Worm (Caenorhabditis elegans) whole organism, young adult: ENCODE results near the gene anmt-2.

ENCODE experiments used
- B0019.2 ChIP-seq: fragments of 200-800 bp; sonication (Bioruptor generic); conservative IDR thresholded peaks from 2 replicates; pipeline ENCODE4 v1.3.6; 2022; ENCODE audit warnings: missing genetic modification reagents, missing genetic modification characterization, missing compliant biosample characterization
- B0035.1 ChIP-seq: sonication (generic microtip); optimal IDR thresholded peaks from 2 replicates; lab custom pipeline; 2016; ENCODE audit warnings: missing genetic modification characterization, mild to moderate bottlenecking, missing compliant biosample characterization, missing genotype, missing genetic modification reagents
- C17E4.6 ChIP-seq: fragments of 200-800 bp; sonication (Bioruptor generic); IDR thresholded peaks from 2 replicates; pipeline ENCODE4 v1.3.6; 2022; ENCODE audit warnings: missing genetic modification reagents, missing genetic modification characterization, missing compliant biosample characterization
- F22D6.2 ChIP-seq: sonication (generic microtip); optimal IDR thresholded peaks from 2 replicates; lab custom pipeline; 2016; ENCODE audit warnings: mild to moderate bottlenecking, missing genetic modification characterization, missing compliant biosample characterization
- F37B4.10 ChIP-seq: fragments of 200-800 bp; sonication (Bioruptor generic); IDR thresholded peaks from 2 replicates; pipeline ENCODE4 v1.3.6; 2022; ENCODE audit warnings: missing genetic modification characterization, missing compliant biosample characterization
- F39B2.1 ChIP-seq: fragments of 200-800 bp; sonication (Bioruptor generic); IDR thresholded peaks from 2 replicates; pipeline ENCODE4 v1.3.6; 2022; ENCODE audit warnings: missing genetic modification reagents, missing genetic modification characterization, missing compliant biosample characterization
- F49E8.2 ChIP-seq: sonication (generic microtip); optimal IDR thresholded peaks from 3 replicates; lab custom pipeline; 2017; ENCODE audit warnings: missing genetic modification characterization, mild to moderate bottlenecking, missing compliant biosample characterization, antibody characterized with exemption, moderate library complexity; ENCODE audit not compliant: insufficient read depth
- F57C9.4 ChIP-seq: sonication (generic microtip); optimal IDR thresholded peaks from 2 replicates; lab custom pipeline; 2017; ENCODE audit warnings: mild to moderate bottlenecking, missing genetic modification characterization, missing compliant biosample characterization
- T26A5.8 ChIP-seq: sonication (generic microtip); optimal IDR thresholded peaks from 2 replicates; lab custom pipeline; 2016; ENCODE audit warnings: missing genetic modification characterization, missing compliant biosample characterization
- Y53G8AR.9 ChIP-seq: fragments of 200-800 bp; sonication (Bioruptor generic); conservative IDR thresholded peaks from 2 replicates; pipeline ENCODE4 v1.3.6; 2022; ENCODE audit warnings: missing genetic modification reagents, missing genetic modification characterization, missing compliant biosample characterization
- Y95B8A.8 ChIP-seq: fragments of 200-800 bp; sonication (Bioruptor generic); IDR thresholded peaks from 2 replicates; pipeline ENCODE4 v1.3.6; 2022; ENCODE audit warnings: missing genetic modification reagents, missing genetic modification characterization, missing compliant biosample characterization
- athp-1 ChIP-seq: sonication (generic microtip); optimal IDR thresholded peaks from 2 replicates; lab custom pipeline; 2017; ENCODE audit warnings: mild to moderate bottlenecking, missing genetic modification characterization, missing compliant biosample characterization
- attf-3 ChIP-seq: fragments of 200-800 bp; sonication (Bioruptor generic); conservative IDR thresholded peaks from 2 replicates; pipeline ENCODE4 v1.3.6; 2022; ENCODE audit warnings: missing genetic modification reagents, missing genetic modification characterization, missing compliant biosample characterization
- attf-5 ChIP-seq: fragments of 200-800 bp; sonication (Bioruptor generic); optimal IDR thresholded peaks from 2 replicates; lab custom pipeline; 2018; ENCODE audit warnings: mild to moderate bottlenecking, missing genetic modification characterization, missing compliant biosample characterization
- cebp-2 ChIP-seq: fragments of 200-800 bp; sonication (Bioruptor generic); IDR thresholded peaks from 2 replicates; pipeline ENCODE4 v1.3.6; 2022; ENCODE audit warnings: missing genetic modification characterization, missing compliant biosample characterization
- ceh-100 ChIP-seq: fragments of 200-800 bp; sonication (Bioruptor generic); IDR thresholded peaks from 2 replicates; pipeline ENCODE4 v1.3.6; 2022; ENCODE audit warnings: missing genetic modification reagents, missing genetic modification characterization, missing compliant biosample characterization
- ceh-27 ChIP-seq: fragments of 200-800 bp; sonication (Bioruptor generic); optimal IDR thresholded peaks from 2 replicates; lab custom pipeline; 2018; ENCODE audit warnings: mild to moderate bottlenecking, missing genetic modification characterization, moderate library complexity, missing compliant biosample characterization
- ceh-58 ChIP-seq: fragments of 200-800 bp; sonication (Bioruptor generic); IDR thresholded peaks from 2 replicates; pipeline ENCODE4 v1.3.6; 2022; ENCODE audit warnings: missing genetic modification characterization, missing compliant biosample characterization
- die-1 ChIP-seq: sonication (generic microtip); optimal IDR thresholded peaks from 2 replicates; lab custom pipeline; 2016; ENCODE audit warnings: missing genotype, mild to moderate bottlenecking, missing genetic modification characterization, missing compliant biosample characterization
- dpff-1 ChIP-seq: sonication (generic microtip); optimal IDR thresholded peaks from 2 replicates; lab custom pipeline; 2017; ENCODE audit warnings: mild to moderate bottlenecking, missing genetic modification characterization, missing compliant biosample characterization
- egl-18 ChIP-seq: fragments of 200-800 bp; sonication (Bioruptor generic); IDR thresholded peaks from 2 replicates; pipeline ENCODE4 v1.3.6; 2022; ENCODE audit warnings: missing genetic modification reagents, missing genetic modification characterization, missing compliant biosample characterization
- gei-17 ChIP-seq: fragments of 200-800 bp; sonication (Bioruptor generic); optimal IDR thresholded peaks from 2 replicates; lab custom pipeline; 2018; ENCODE audit warnings: mild to moderate bottlenecking, missing genetic modification characterization, missing compliant biosample characterization
- him-1 ChIP-seq: sonication (generic microtip); optimal IDR thresholded peaks from 2 replicates; lab custom pipeline; 2016; ENCODE audit warnings: missing genotype, missing genetic modification reagents, missing genetic modification characterization, missing compliant biosample characterization
- hlh-26 ChIP-seq: fragments of 200-800 bp; sonication (Bioruptor generic); conservative IDR thresholded peaks from 2 replicates; pipeline ENCODE4 v1.3.6; 2022; ENCODE audit warnings: missing genetic modification reagents, missing genetic modification characterization, missing compliant biosample characterization
- hmg-1.2 ChIP-seq: fragments of 200-800 bp; sonication (Bioruptor generic); IDR thresholded peaks from 2 replicates; pipeline ENCODE4 v1.3.6; 2022; ENCODE audit warnings: missing genetic modification reagents, missing genetic modification characterization, missing compliant biosample characterization
- lag-1 ChIP-seq: fragments of 200-800 bp; sonication (Bioruptor generic); IDR thresholded peaks from 2 replicates; pipeline ENCODE4 v1.3.6; 2022; ENCODE audit warnings: missing genetic modification reagents, missing genetic modification characterization, missing compliant biosample characterization
- let-607 ChIP-seq, 2 experiments: fragments of 200-800 bp in 1 of 2; sonication (Bioruptor generic) in 1 of 2; sonication (generic microtip) in 1 of 2; optimal IDR thresholded peaks; 2 replicates each; lab custom pipeline; 2016 to 2018; ENCODE audit warnings: mild to moderate bottlenecking in 2 of 2, missing compliant biosample characterization in 2 of 2, missing genetic modification characterization in 2 of 2, moderate library complexity in 2 of 2, missing genotype in 1 of 2
- lir-1 ChIP-seq: fragments of 200-800 bp; sonication (Bioruptor generic); conservative IDR thresholded peaks from 2 replicates; pipeline ENCODE4 v1.3.6; 2022; ENCODE audit warnings: missing genetic modification reagents, missing genetic modification characterization, missing compliant biosample characterization
- lsl-1 ChIP-seq: fragments of 200-800 bp; sonication (Bioruptor generic); optimal IDR thresholded peaks from 2 replicates; lab custom pipeline; 2018; ENCODE audit warnings: mild to moderate bottlenecking, missing genetic modification characterization, moderate library complexity, missing compliant biosample characterization
- madf-10 ChIP-seq: sonication (generic microtip); optimal IDR thresholded peaks from 2 replicates; lab custom pipeline; 2016; ENCODE audit warnings: mild to moderate bottlenecking, missing genetic modification characterization, missing compliant biosample characterization
- madf-8 ChIP-seq: fragments of 200-800 bp; sonication (Bioruptor generic); conservative IDR thresholded peaks from 2 replicates; pipeline ENCODE4 v1.3.6; 2022; ENCODE audit warnings: missing genetic modification reagents, missing genetic modification characterization, missing compliant biosample characterization
- mcd-1 ChIP-seq: fragments of 200-800 bp; sonication (Bioruptor generic); IDR thresholded peaks from 2 replicates; pipeline ENCODE4 v1.3.6; 2022; ENCODE audit warnings: missing genetic modification reagents, missing genetic modification characterization, missing compliant biosample characterization
- mel-28 ChIP-seq: sonication (generic microtip); optimal IDR thresholded peaks from 2 replicates; lab custom pipeline; 2016; ENCODE audit warnings: borderline replicate concordance, mild to moderate bottlenecking, missing genetic modification characterization, missing compliant biosample characterization
- nfya-2 ChIP-seq: fragments of 200-800 bp; sonication (Bioruptor generic); IDR thresholded peaks from 2 replicates; pipeline ENCODE4 v1.3.6; 2022; ENCODE audit warnings: missing genetic modification reagents, missing genetic modification characterization, missing compliant biosample characterization
- nfyb-1 ChIP-seq: fragments of 200-800 bp; sonication (Bioruptor generic); IDR thresholded peaks from 2 replicates; pipeline ENCODE4 v1.3.6; 2022; ENCODE audit warnings: missing genetic modification reagents, missing genetic modification characterization, missing compliant biosample characterization
- nhr-27 ChIP-seq: fragments of 200-800 bp; sonication (Bioruptor generic); optimal IDR thresholded peaks from 2 replicates; lab custom pipeline; 2018; ENCODE audit warnings: mild to moderate bottlenecking, missing genetic modification characterization, moderate library complexity, missing compliant biosample characterization
- repo-1 ChIP-seq: sonication (generic microtip); optimal IDR thresholded peaks from 2 replicates; lab custom pipeline; 2017; ENCODE audit warnings: mild to moderate bottlenecking, missing genetic modification characterization, missing compliant biosample characterization
- sea-2 ChIP-seq: fragments of 200-800 bp; sonication (Bioruptor generic); IDR thresholded peaks from 2 replicates; pipeline ENCODE4 v1.3.6; 2022; ENCODE audit warnings: missing genetic modification characterization, missing compliant biosample characterization
- snpc-1.3 ChIP-seq: sonication (generic microtip); optimal IDR thresholded peaks from 2 replicates; lab custom pipeline; 2017; ENCODE audit warnings: missing genetic modification characterization, mild to moderate bottlenecking, missing compliant biosample characterization, antibody characterized with exemption, moderate library complexity, missing genotype, missing genetic modification reagents; ENCODE audit not compliant: insufficient read depth
- somi-1 ChIP-seq: fragments of 200-800 bp; sonication (Bioruptor generic); optimal IDR thresholded peaks from 2 replicates; lab custom pipeline; 2018; ENCODE audit warnings: mild to moderate bottlenecking, missing genetic modification characterization, missing compliant biosample characterization
- sptf-2 ChIP-seq: fragments of 200-800 bp; sonication (Bioruptor generic); optimal IDR thresholded peaks from 2 replicates; lab custom pipeline; 2018; ENCODE audit warnings: mild to moderate bottlenecking, missing genetic modification characterization, missing compliant biosample characterization
- tbp1 ChIP-seq: fragments of 200-800 bp; sonication (Bioruptor generic); optimal IDR thresholded peaks from 2 replicates; lab custom pipeline; 2018; ENCODE audit warnings: mild to moderate bottlenecking, missing genetic modification characterization, missing compliant biosample characterization
- tlf-1 ChIP-seq: fragments of 200-800 bp; sonication (Bioruptor generic); optimal IDR thresholded peaks from 2 replicates; lab custom pipeline; 2018; ENCODE audit warnings: mild to moderate bottlenecking, missing genetic modification characterization, missing compliant biosample characterization
- unc-62 ChIP-seq: fragments of 150-350 bp; optimal IDR thresholded peaks from 2 replicates; lab custom pipeline; 2014; ENCODE audit warnings: missing biosample characterization, missing genetic modification reagents, missing genetic modification characterization
- xnd-1 ChIP-seq: sonication (generic microtip); optimal IDR thresholded peaks from 2 replicates; lab custom pipeline; 2016; ENCODE audit warnings: missing genotype, missing genetic modification reagents, missing genetic modification characterization, missing compliant biosample characterization
- ztf-3 ChIP-seq: fragments of 200-800 bp; sonication (Bioruptor generic); optimal IDR thresholded peaks from 2 replicates; lab custom pipeline; 2018; ENCODE audit warnings: mild to moderate bottlenecking, missing genetic modification characterization, missing compliant biosample characterization
- ztf-6 ChIP-seq: fragments of 200-800 bp; sonication (Bioruptor generic); IDR thresholded peaks from 2 replicates; pipeline ENCODE4 v1.3.6; 2022; ENCODE audit warnings: missing genetic modification reagents, missing genetic modification characterization, missing compliant biosample characterization

The anmt-2 gene

ce11 chrIII:6198378-6199234 lies 41.0 kb upstream of the anmt-2 start, which contains the start of the genes C23G10.7 and rpn-2:
Gene C23G10.7, minus strand, starts transcription at chrIII:6198414.
Gene rpn-2, plus strand, starts transcription at chrIII:6199184.
- TF ChIP-seq lir-1 (no peak; the same call in 1 of the 2 replicates), unc-62 (no peak), ceh-27 (no peak), ztf-3 (GFP tag; lab: Kevin White, UChicago) (no peak), F49E8.2 (no peak), somi-1 (GFP tag; lab: Kevin White, UChicago) (no peak), ceh-58 (GFP tag; lab: Robert Waterston, UW) (no peak), nfyb-1 (GFP tag; lab: Robert Waterston, UW) (no peak), F37B4.10 (GFP tag; lab: Robert Waterston, UW) (no peak), attf-5 (peak; percentile 53), F39B2.1 (no peak), lsl-1 (GFP tag; lab: Kevin White, UChicago) (peak; percentile 94), Y95B8A.8 (GFP tag; lab: Robert Waterston, UW) (no peak; the same call in 1 of the 2 replicates), ztf-6 (no peak), attf-3 (peak; percentile 47; the same call in 1 of the 2 replicates), madf-10 (tag; lab: Kevin White, UChicago) (no peak), him-1 (tag; lab: Kevin White, UChicago) (peak; percentile 46), mel-28 (tag; lab: Kevin White, UChicago) (no peak), egl-18 (GFP tag; lab: Robert Waterston, UW) (no peak), B0035.1 (tag; lab: Kevin White, UChicago) (no peak), mcd-1 (GFP tag; lab: Robert Waterston, UW) (peak; percentile 72), Y53G8AR.9 (peak; percentile 69; the same call in 1 of the 2 replicates), hmg-1.2 (GFP tag; lab: Robert Waterston, UW) (peak; percentile 42; the same call in 1 of the 2 replicates), sptf-2 (GFP tag; lab: Kevin White, UChicago) (no peak), C17E4.6 (GFP tag; lab: Robert Waterston, UW) (no peak), athp-1 (tag; lab: Kevin White, UChicago) (peak; percentile 41), die-1 (tag; lab: Kevin White, UChicago) (no peak), hlh-26 (GFP tag; lab: Robert Waterston, UW) (no peak), sea-2 (GFP tag; lab: Robert Waterston, UW) (no peak), madf-8 (GFP tag; lab: Robert Waterston, UW) (peak; percentile 66), nfya-2 (GFP tag; lab: Robert Waterston, UW) (no peak), T26A5.8 (tag; lab: Kevin White, UChicago) (no peak), cebp-2 (no peak), xnd-1 (tag; lab: Kevin White, UChicago) (peak; percentile 87), gei-17 (GFP tag; lab: Kevin White, UChicago) (no peak), let-607 (tag; optimal IDR thresholded peaks at IDR 0.05; lab: Kevin White, UChicago) (peak in 1 of 2 experiments; percentile 48), ceh-100 (GFP tag; lab: Robert Waterston, UW) (no peak), nhr-27 (no peak), B0019.2 (GFP tag; lab: Robert Waterston, UW) (0 out of 2 replicates have a peak, but pooled peaks have one; percentile 29), lag-1 (GFP tag; lab: Robert Waterston, UW) (no peak), snpc-1.3 (no peak), F22D6.2 (tag; lab: Kevin White, UChicago) (no peak), tlf-1 (GFP tag; lab: Kevin White, UChicago) (peak; percentile 87), F57C9.4 (tag; lab: Kevin White, UChicago) (no peak), repo-1 (tag; lab: Kevin White, UChicago) (no peak), dpff-1 (no peak), tbp1 (GFP tag; lab: Kevin White, UChicago) (peak; percentile 42)
